Worm (Caenorhabditis elegans) whole organism, L1 larva: ENCODE data around the gene sulp-8.

Source experiments
- C16A3.4 ChIP-seq: fragments of 150-350 bp; optimal IDR thresholded peaks from 2 replicates; lab custom pipeline; 2014; ENCODE audit warnings: missing biosample characterization, missing genetic modification characterization
- Y116A8C.19 ChIP-seq: sonication (generic microtip); optimal IDR thresholded peaks from 2 replicates; lab custom pipeline; 2016; ENCODE audit warnings: missing compliant biosample characterization, missing genetic modification characterization, borderline replicate concordance
- aha-1 ChIP-seq: fragments of 150-350 bp; optimal IDR thresholded peaks from 2 replicates; lab custom pipeline; 2014; ENCODE audit warnings: missing biosample characterization, missing genetic modification characterization
- aly-2 ChIP-seq: fragments of 150-350 bp; optimal IDR thresholded peaks from 2 replicates; lab custom pipeline; 2014; ENCODE audit warnings: missing biosample characterization, missing genetic modification characterization
- ama-1 ChIP-seq: fragments of 150-350 bp; optimal IDR thresholded peaks from 2 replicates; lab custom pipeline; 2014
- blmp-1 ChIP-seq: fragments of 150-350 bp; optimal IDR thresholded peaks from 2 replicates; lab custom pipeline; 2014; ENCODE audit warnings: missing biosample characterization, missing genetic modification characterization
- ceh-63 ChIP-seq: fragments of 200-800 bp; sonication (Bioruptor generic); optimal IDR thresholded peaks from 2 replicates; lab custom pipeline; 2018; ENCODE audit warnings: mild to moderate bottlenecking, missing genetic modification characterization, missing compliant biosample characterization
- ceh-88 ChIP-seq: fragments of 200-800 bp; sonication (Bioruptor generic); IDR thresholded peaks from 2 replicates; pipeline ENCODE4 v1.3.6; 2022; ENCODE audit warnings: missing genetic modification characterization, missing compliant biosample characterization
- ceh-90 ChIP-seq: sonication (generic microtip); optimal IDR thresholded peaks from 2 replicates; lab custom pipeline; 2016; ENCODE audit warnings: missing genetic modification characterization, missing compliant biosample characterization
- ces-1 ChIP-seq: fragments of 150-350 bp; optimal IDR thresholded peaks from 2 replicates; lab custom pipeline; 2014; ENCODE audit warnings: missing biosample characterization, missing genetic modification reagents, missing genetic modification characterization
- dpl-1 ChIP-seq, 3 experiments: fragments of 150-350 bp in 2 of 3; sonication (generic microtip) in 1 of 3; optimal IDR thresholded peaks; 2 replicates each; lab custom pipeline; 2014 to 2017; ENCODE audit warnings: missing biosample characterization in 3 of 3, missing genetic modification characterization in 3 of 3, missing genetic modification reagents in 3 of 3
- efl-1 ChIP-seq, 4 experiments: fragments of 150-350 bp; optimal IDR thresholded peaks in 3 of 4; peaks in 1 of 4; 1 replicate in 1 of 4; 2 replicates in 3 of 4; lab custom pipeline; 2014; ENCODE audit warnings: missing biosample characterization in 2 of 4, missing genetic modification characterization in 2 of 4, missing genetic modification reagents in 2 of 4
- efl-3 ChIP-seq: fragments of 200-800 bp; sonication (Bioruptor generic); optimal IDR thresholded peaks from 2 replicates; lab custom pipeline; 2018; ENCODE audit warnings: mild to moderate bottlenecking, missing genetic modification characterization, missing compliant biosample characterization
- egl-27 ChIP-seq, 2 experiments: fragments of 150-350 bp in 1 of 2; sonication (generic microtip); optimal IDR thresholded peaks; 3 replicates each; lab custom pipeline; 2017 to 2018; ENCODE audit warnings: missing biosample characterization in 2 of 2, missing genetic modification characterization in 2 of 2, missing genetic modification reagents in 2 of 2
- elt-3 ChIP-seq, 6 experiments: fragments of 150-350 bp in 1 of 6; sonication (generic microtip); optimal IDR thresholded peaks; 2 replicates each; lab custom pipeline; 2017 to 2018; ENCODE audit warnings: missing biosample characterization in 6 of 6, missing genetic modification characterization in 6 of 6, inconsistent platforms in 1 of 6
- ets-5 ChIP-seq: fragments of 200-800 bp; sonication (Bioruptor generic); IDR thresholded peaks from 2 replicates; pipeline ENCODE4 v1.3.6; 2022; ENCODE audit warnings: missing genetic modification characterization, missing compliant biosample characterization
- fkh-10 ChIP-seq: sonication (generic microtip); optimal IDR thresholded peaks from 2 replicates; lab custom pipeline; 2017; ENCODE audit warnings: missing biosample characterization, missing genetic modification reagents, missing genetic modification characterization
- fkh-4 ChIP-seq: sonication (generic microtip); optimal IDR thresholded peaks from 2 replicates; lab custom pipeline; 2016; ENCODE audit warnings: missing compliant biosample characterization, missing genetic modification characterization, borderline replicate concordance
- fos-1 ChIP-seq: fragments of 150-350 bp; optimal IDR thresholded peaks from 2 replicates; lab custom pipeline; 2014; ENCODE audit warnings: missing biosample characterization, missing genetic modification characterization
- grh-1 ChIP-seq: fragments of 200-800 bp; sonication (Bioruptor generic); IDR thresholded peaks from 2 replicates; pipeline ENCODE4 v1.3.6; 2022; ENCODE audit warnings: missing genetic modification reagents, missing genetic modification characterization, missing compliant biosample characterization
- hlh-4 ChIP-seq: sonication (generic microtip); optimal IDR thresholded peaks from 2 replicates; lab custom pipeline; 2016; ENCODE audit warnings: mild to moderate bottlenecking, missing genetic modification characterization, missing compliant biosample characterization
- hpl-2 ChIP-seq: fragments of 150-350 bp; optimal IDR thresholded peaks from 2 replicates; lab custom pipeline; 2014; ENCODE audit warnings: missing biosample characterization, missing genetic modification reagents, missing genetic modification characterization
- irx-1 ChIP-seq: sonication (generic microtip); optimal IDR thresholded peaks from 2 replicates; lab custom pipeline; 2016; ENCODE audit warnings: missing genetic modification characterization, missing compliant biosample characterization
- jun-1 ChIP-seq: fragments of 150-350 bp; optimal IDR thresholded peaks from 2 replicates; lab custom pipeline; 2014; ENCODE audit warnings: missing biosample characterization, missing genetic modification reagents, missing genetic modification characterization
- lin-13 ChIP-seq: fragments of 150-350 bp; optimal IDR thresholded peaks from 2 replicates; lab custom pipeline; 2014; ENCODE audit warnings: missing biosample characterization, missing genetic modification reagents, missing genetic modification characterization
- lin-14 ChIP-seq: fragments of 200-800 bp; sonication (Bioruptor generic); optimal IDR thresholded peaks from 2 replicates; lab custom pipeline; 2018; ENCODE audit warnings: mild to moderate bottlenecking, missing genetic modification characterization, moderate library complexity, missing compliant biosample characterization
- lin-15B ChIP-seq: fragments of 150-350 bp; sonication (generic microtip); optimal IDR thresholded peaks from 3 replicates; lab custom pipeline; 2014; ENCODE audit warnings: missing biosample characterization, missing genetic modification characterization
- lin-35 ChIP-seq, 2 experiments: fragments of 150-350 bp; optimal IDR thresholded peaks; 2 replicates each; lab custom pipeline; 2014; ENCODE audit warnings: missing biosample characterization in 2 of 2, missing genetic modification characterization in 2 of 2, missing genetic modification reagents in 2 of 2
- lin-39 ChIP-seq: fragments of 150-350 bp; optimal IDR thresholded peaks from 2 replicates; lab custom pipeline; 2014; ENCODE audit warnings: missing biosample characterization, missing genetic modification reagents, missing genetic modification characterization
- mdl-1 ChIP-seq, 2 experiments: fragments of 150-350 bp; optimal IDR thresholded peaks; 2 replicates each; lab custom pipeline; 2014 to 2017; ENCODE audit warnings: missing biosample characterization in 2 of 2, missing genetic modification characterization in 2 of 2, inconsistent platforms in 1 of 2
- mef-2 ChIP-seq: fragments of 150-350 bp; optimal IDR thresholded peaks from 2 replicates; lab custom pipeline; 2014; ENCODE audit warnings: missing biosample characterization, missing genetic modification characterization
- mep-1 ChIP-seq: fragments of 150-350 bp; optimal IDR thresholded peaks from 2 replicates; lab custom pipeline; 2014; ENCODE audit warnings: missing biosample characterization, missing genetic modification characterization
- nhr-11 ChIP-seq: fragments of 150-350 bp; optimal IDR thresholded peaks from 2 replicates; lab custom pipeline; 2014; ENCODE audit warnings: missing biosample characterization, missing genetic modification characterization
- nhr-19 ChIP-seq: fragments of 200-800 bp; sonication (Bioruptor generic); conservative IDR thresholded peaks from 2 replicates; pipeline ENCODE4 v1.3.6; 2022; ENCODE audit warnings: missing genetic modification characterization, missing compliant biosample characterization
- nhr-237 ChIP-seq: fragments of 150-350 bp; optimal IDR thresholded peaks from 2 replicates; lab custom pipeline; 2014; ENCODE audit warnings: missing biosample characterization, missing genetic modification characterization
- nhr-76 ChIP-seq: sonication (generic microtip); optimal IDR thresholded peaks from 2 replicates; lab custom pipeline; 2017; ENCODE audit warnings: missing biosample characterization, missing genetic modification characterization
- nhr-84 ChIP-seq: sonication (generic microtip); optimal IDR thresholded peaks from 2 replicates; lab custom pipeline; 2017; ENCODE audit warnings: missing biosample characterization, missing genetic modification characterization
- nhr-85 ChIP-seq: sonication (generic microtip); peaks from one replicate; lab custom pipeline; 2016; ENCODE audit warnings: missing genetic modification characterization, inconsistent platforms, missing compliant biosample characterization
- nhr-90 ChIP-seq: sonication (generic microtip); optimal IDR thresholded peaks from 2 replicates; lab custom pipeline; 2016; ENCODE audit warnings: mild to moderate bottlenecking, missing genetic modification characterization, missing compliant biosample characterization; ENCODE audit not compliant: poor library complexity
- pag-3 ChIP-seq: sonication (generic microtip); optimal IDR thresholded peaks from 2 replicates; lab custom pipeline; 2017; ENCODE audit warnings: missing genetic modification characterization, mild to moderate bottlenecking, missing compliant biosample characterization, antibody characterized with exemption, borderline replicate concordance; ENCODE audit not compliant: insufficient read depth
- pqm-1 ChIP-seq: sonication (generic microtip); optimal IDR thresholded peaks from 3 replicates; lab custom pipeline; 2017; ENCODE audit warnings: missing biosample characterization, missing genetic modification characterization
- skn-1 ChIP-seq: fragments of 150-350 bp; optimal IDR thresholded peaks from 2 replicates; lab custom pipeline; 2014; ENCODE audit warnings: missing biosample characterization, missing genetic modification characterization
- sup-37 ChIP-seq: fragments of 200-800 bp; sonication (Bioruptor generic); optimal IDR thresholded peaks from 2 replicates; lab custom pipeline; 2018; ENCODE audit warnings: mild to moderate bottlenecking, missing genetic modification characterization, missing compliant biosample characterization
- swsn-7 ChIP-seq: sonication (generic microtip); optimal IDR thresholded peaks from 2 replicates; lab custom pipeline; 2016; ENCODE audit warnings: missing genetic modification characterization, missing compliant biosample characterization
- unc-130 ChIP-seq: fragments of 150-350 bp; optimal IDR thresholded peaks from 2 replicates; lab custom pipeline; 2017; ENCODE audit warnings: missing biosample characterization, missing genetic modification characterization, inconsistent platforms
- unc-30 ChIP-seq: sonication (generic microtip); optimal IDR thresholded peaks from 2 replicates; lab custom pipeline; 2017; ENCODE audit warnings: missing biosample characterization, missing genetic modification characterization
- unc-62 ChIP-seq: fragments of 150-350 bp; optimal IDR thresholded peaks from 2 replicates; lab custom pipeline; 2014; ENCODE audit warnings: missing biosample characterization, missing genetic modification reagents, missing genetic modification characterization
- unc-86 ChIP-seq: sonication (generic microtip); optimal IDR thresholded peaks from 2 replicates; lab custom pipeline; 2016; ENCODE audit warnings: missing genetic modification characterization, missing compliant biosample characterization
- unc-98 ChIP-seq: fragments of 200-800 bp; sonication (Bioruptor generic); IDR thresholded peaks from 2 replicates; pipeline ENCODE4 v1.3.6; 2022; ENCODE audit warnings: missing genetic modification characterization, missing compliant biosample characterization
- vab-15 ChIP-seq: sonication (generic microtip); optimal IDR thresholded peaks from 2 replicates; lab custom pipeline; 2017; ENCODE audit warnings: missing genotype, mild to moderate bottlenecking, missing genetic modification characterization, missing compliant biosample characterization
- xbp-1 ChIP-seq: sonication (generic microtip); optimal IDR thresholded peaks from 2 replicates; lab custom pipeline; 2016; ENCODE audit warnings: missing genetic modification characterization, missing compliant biosample characterization
- zag-1 ChIP-seq: fragments of 150-350 bp; optimal IDR thresholded peaks from 2 replicates; lab custom pipeline; 2014; ENCODE audit warnings: missing biosample characterization, missing genetic modification characterization
- zip-4 ChIP-seq: fragments of 200-800 bp; sonication (Bioruptor generic); optimal IDR thresholded peaks from 2 replicates; lab custom pipeline; 2018; ENCODE audit warnings: mild to moderate bottlenecking, missing genetic modification characterization, moderate library complexity, missing compliant biosample characterization
- ztf-11 ChIP-seq, 2 experiments: sonication (generic microtip); optimal IDR thresholded peaks; 2 replicates each; lab custom pipeline; 2016 to 2017; ENCODE audit warnings: missing genetic modification characterization in 2 of 2, missing biosample characterization in 1 of 2, missing compliant biosample characterization in 1 of 2

Gene sulp-8

DNA sequence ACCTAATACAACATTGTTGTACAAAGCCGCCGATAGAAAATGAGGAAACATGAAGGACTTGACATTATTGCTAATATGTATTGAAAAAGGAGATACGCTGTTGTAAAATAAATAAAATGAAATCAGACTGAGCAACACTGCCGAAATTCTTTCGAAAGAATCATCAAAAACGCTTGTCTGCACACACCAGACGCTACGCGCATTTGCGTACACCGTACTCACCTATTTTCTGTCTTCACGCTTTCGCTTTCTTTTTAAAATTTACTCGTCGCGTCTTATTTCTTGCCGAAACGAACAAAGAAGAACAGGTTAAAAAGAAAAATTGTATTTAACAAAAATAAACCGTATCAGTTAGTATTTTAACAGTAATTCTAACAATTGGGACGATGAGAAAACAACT, 17.3 kb upstream of the sulp-8 start:
- TF ChIP-seq blmp-1 (tag; lab: Kevin White, UChicago) (peak; percentile 99), mef-2 (no peak), ceh-88 (GFP tag; lab: Robert Waterston, UW) (no peak), nhr-76 (tag; lab: Kevin White, UChicago) (no peak), lin-14 (GFP tag; lab: Kevin White, UChicago) (no peak), xbp-1 (tag; lab: Kevin White, UChicago) (peak; percentile 39), C16A3.4 (peak; percentile 52), lin-13 (no peak), efl-3 (GFP tag; lab: Kevin White, UChicago) (no peak), hlh-4 (no peak), ztf-11 (tag; optimal IDR thresholded peaks at IDR 0.05; lab: Kevin White, UChicago) (no peak), grh-1 (GFP tag; lab: Robert Waterston, UW) (no peak), lin-15B (peak; percentile 5), nhr-90 (tag; lab: Kevin White, UChicago) (peak; percentile 3), nhr-11 (no peak), efl-1 (optimal IDR thresholded peaks at IDR 0.05; lab: Kevin White, UChicago) (peak; percentile 33 to 55), efl-1 (GFP tag; optimal IDR thresholded peaks at IDR 0.05 in 1 of 2; lab: Kevin White, UChicago) (peak; percentile 50 to 94), nhr-19 (GFP tag; lab: Robert Waterston, UW) (peak; percentile 21; the same call in 1 of the 2 replicates), fkh-10 (no peak), fos-1 (tag; lab: Kevin White, UChicago) (no peak), Y116A8C.19 (tag; lab: Kevin White, UChicago) (no peak), hpl-2 (GFP tag; lab: Kevin White, UChicago) (no peak), sup-37 (GFP tag; lab: Kevin White, UChicago) (no peak), fkh-4 (tag; lab: Kevin White, UChicago) (no peak), nhr-84 (tag; lab: Kevin White, UChicago) (no peak), ces-1 (GFP tag; lab: Kevin White, UChicago) (no peak), lin-39 (tag; lab: Kevin White, UChicago) (peak; percentile 4), aha-1 (tag; lab: Kevin White, UChicago) (no peak), egl-27 (tag; optimal IDR thresholded peaks at IDR 0.05; lab: Kevin White, UChicago) (no peak), jun-1 (tag; lab: Kevin White, UChicago) (no peak), ceh-90 (tag; lab: Kevin White, UChicago) (no peak), dpl-1 (GFP tag; optimal IDR thresholded peaks at IDR 0.05; lab: Kevin White, UChicago) (peak; percentile 24 to 57 (median 38)), unc-98 (GFP tag; lab: Robert Waterston, UW) (no peak), unc-62 (no peak), ama-1 (no peak), nhr-85 (tag; lab: Kevin White, UChicago) (no peak), pqm-1 (tag; lab: Kevin White, UChicago) (no peak), mep-1 (tag; lab: Kevin White, UChicago) (peak; percentile 64), lin-35 (GFP tag; optimal IDR thresholded peaks at IDR 0.05; lab: Kevin White, UChicago) (peak; percentile 42 to 59), unc-30 (tag; lab: Kevin White, UChicago) (no peak), ets-5 (GFP tag; lab: Robert Waterston, UW) (no peak), unc-130 (peak; percentile 37), ceh-63 (GFP tag; lab: Kevin White, UChicago) (no peak), swsn-7 (tag; lab: Kevin White, UChicago) (peak; percentile 42), irx-1 (tag; lab: Kevin White, UChicago) (no peak), zag-1 (tag; lab: Kevin White, UChicago) (no peak), elt-3 (tag; optimal IDR thresholded peaks at IDR 0.05; lab: Kevin White, UChicago) (peak in 2 of 6 experiments; percentile 48 to 51), mdl-1 (tag; optimal IDR thresholded peaks at IDR 0.05; lab: Kevin White, UChicago) (peak in 1 of 2 experiments; percentile 40), pag-3 (tag; lab: Kevin White, UChicago) (no peak), vab-15 (tag; lab: Kevin White, UChicago) (no peak), unc-86 (no peak), skn-1 (peak; percentile 72), aly-2 (tag; lab: Kevin White, UChicago) (no peak), zip-4 (GFP tag; lab: Kevin White, UChicago) (no peak), nhr-237 (tag; lab: Kevin White, UChicago) (no peak)
